Fruit fly (Drosophila melanogaster): ENCODE measurements around the gene Abp1.
A peak's percentile ranks its signal among the peaks of the same experiment; 100 is the strongest.

- TF ChIP-seq cyc (GFP tag; optimal IDR thresholded peaks at IDR 0.05), result no peak
- no peak for TF ChIP-seq Blimp-1 (GFP tag; optimal IDR thresholded peaks at IDR 0.05)
- no peak for TF ChIP-seq topi (GFP tag; optimal IDR thresholded peaks at IDR 0.05)
- no peak for TF ChIP-seq ss (GFP tag; optimal IDR thresholded peaks at IDR 0.05)
- no peak for TF ChIP-seq fd85E (GFP tag; optimal IDR thresholded peaks at IDR 0.05)
- no peak for TF ChIP-seq fkh (GFP tag; optimal IDR thresholded peaks at IDR 0.05)
- no peak for TF ChIP-seq CG8319 (GFP tag; optimal IDR thresholded peaks at IDR 0.05)
- peak; percentile 17 for TF ChIP-seq net (GFP tag; optimal IDR thresholded peaks at IDR 0.05)
- TF ChIP-seq CG6792 (GFP tag; optimal IDR thresholded peaks at IDR 0.05), result no peak
- TF ChIP-seq CG6163 (GFP tag; IDR thresholded peaks at IDR 0.05), result 0 out of 3 replicates have a peak, but pooled peaks have one; percentile 19
- no peak for TF ChIP-seq CG9139 (GFP tag; optimal IDR thresholded peaks at IDR 0.05)
- no peak for TF ChIP-seq CG10631 (GFP tag; optimal IDR thresholded peaks at IDR 0.05)
- no peak for TF ChIP-seq Sox102F (GFP tag; optimal IDR thresholded peaks at IDR 0.05)
- peak; percentile 69 for TF ChIP-seq eg (GFP tag; IDR thresholded peaks at IDR 0.05)
Measured at dm6 chr3L:13452281-13452680, 33.8 kb downstream of the Abp1 start.
